Fruit fly (Drosophila melanogaster): ENCODE measurements around the gene Hsc70-2.
A peak's percentile ranks its signal among the peaks of the same experiment; 100 is the strongest.

DNA sequence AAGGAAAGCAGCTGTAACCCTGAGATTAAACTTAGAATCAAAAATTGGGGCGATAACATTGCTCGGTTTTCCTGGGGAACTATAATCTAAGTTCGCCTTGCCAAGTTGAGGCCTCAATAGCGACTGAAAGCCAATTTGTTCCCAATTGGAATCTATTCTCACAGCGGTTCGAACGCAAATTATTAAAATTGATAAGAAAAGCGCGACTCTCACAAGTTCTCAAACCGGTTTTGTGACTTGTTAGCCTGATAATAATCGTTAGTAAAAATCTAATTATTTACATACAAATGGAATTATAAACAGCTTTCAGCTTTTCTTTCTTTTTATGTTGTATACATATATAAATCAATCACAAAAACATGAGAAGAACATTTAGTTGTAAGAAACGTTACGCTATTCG is 49.5 kb upstream of the Hsc70-2 start, which contains the start of gene yellow-f2:
- TF ChIP-seq Hand (GFP tag; optimal IDR thresholded peaks at IDR 0.05) (no peak), CG4404 (GFP tag; IDR thresholded peaks at IDR 0.05) (no peak), ham (GFP tag; IDR thresholded peaks at IDR 0.05) (no peak), Hr39 (optimal IDR thresholded peaks at IDR 0.05) (no peak), sug (tag; optimal IDR thresholded peaks at IDR 0.05) (peak; percentile 38), br (optimal IDR thresholded peaks at IDR 0.05) (no peak), h (optimal IDR thresholded peaks at IDR 0.05) (no peak), HLH4C (GFP tag; IDR thresholded peaks at IDR 0.05; ENCODE audit: partially characterized antibody) (no peak), Dfd (GFP tag; optimal IDR thresholded peaks at IDR 0.05) (no peak), CTCF (GFP tag; optimal IDR thresholded peaks at IDR 0.05) (no peak), Pdp1 (GFP tag; optimal IDR thresholded peaks at IDR 0.05) (no peak)

All from whole organism, embryonic.